Worm (Caenorhabditis elegans) whole organism, L3 larva: Measurements from ENCODE around the gene octr-1.
A peak's percentile ranks its signal among the peaks of the same experiment; 100 is the strongest.

ENCODE experiments used
- R02D3.7 ChIP-seq: fragments of 150-350 bp; optimal IDR thresholded peaks from 2 replicates; lab custom pipeline; 2014; ENCODE audit warnings: missing biosample characterization, missing genetic modification characterization
- ZK546.5 ChIP-seq: sonication (generic microtip); optimal IDR thresholded peaks from 2 replicates; lab custom pipeline; 2017; ENCODE audit warnings: missing biosample characterization, missing genetic modification characterization
- ama-1 ChIP-seq: fragments of 150-350 bp; optimal IDR thresholded peaks from 2 replicates; lab custom pipeline; 2018
- ceh-28 ChIP-seq: fragments of 150-350 bp; optimal IDR thresholded peaks from 2 replicates; lab custom pipeline; 2014; ENCODE audit warnings: missing biosample characterization, missing genetic modification reagents, missing genetic modification characterization
- ceh-82 ChIP-seq: fragments of 150-350 bp; optimal IDR thresholded peaks from 2 replicates; lab custom pipeline; 2014; ENCODE audit warnings: missing biosample characterization, missing genetic modification characterization
- daf-12 ChIP-seq: fragments of 150-350 bp; optimal IDR thresholded peaks from 2 replicates; lab custom pipeline; 2014; ENCODE audit warnings: missing biosample characterization, missing genetic modification reagents, missing genetic modification characterization
- egl-27 ChIP-seq: sonication (generic microtip); optimal IDR thresholded peaks from 4 replicates; lab custom pipeline; 2017; ENCODE audit warnings: missing biosample characterization, missing genetic modification reagents, missing genetic modification characterization
- egl-5 ChIP-seq: fragments of 150-350 bp; optimal IDR thresholded peaks from 2 replicates; lab custom pipeline; 2017; ENCODE audit warnings: missing biosample characterization, missing genetic modification reagents, missing genetic modification characterization, inconsistent platforms
- elt-1 ChIP-seq: fragments of 150-350 bp; optimal IDR thresholded peaks from 2 replicates; lab custom pipeline; 2014; ENCODE audit warnings: missing biosample characterization, missing genetic modification characterization
- elt-2 ChIP-seq: sonication (generic microtip); optimal IDR thresholded peaks from 2 replicates; lab custom pipeline; 2016; ENCODE audit warnings: missing genetic modification reagents, mild to moderate bottlenecking, missing genetic modification characterization, missing compliant biosample characterization
- elt-3 ChIP-seq, 3 experiments: fragments of 150-350 bp in 1 of 3; sonication (generic microtip) in 2 of 3; optimal IDR thresholded peaks; 2 replicates in 2 of 3; 4 replicates in 1 of 3; lab custom pipeline; 2014 to 2017; ENCODE audit warnings: missing biosample characterization in 3 of 3, missing genetic modification characterization in 3 of 3
- eor-1 ChIP-seq, 2 experiments: fragments of 150-350 bp; optimal IDR thresholded peaks; 2 replicates each; lab custom pipeline; 2014 to 2018; ENCODE audit warnings: missing biosample characterization in 2 of 2, missing genetic modification characterization in 2 of 2
- fkh-2 ChIP-seq: fragments of 150-350 bp; optimal IDR thresholded peaks from 2 replicates; lab custom pipeline; 2014; ENCODE audit warnings: missing biosample characterization, missing genetic modification reagents, missing genetic modification characterization
- hmg-11 ChIP-seq: sonication (generic microtip); optimal IDR thresholded peaks from 2 replicates; lab custom pipeline; 2016; ENCODE audit warnings: missing genetic modification characterization, missing compliant biosample characterization
- lin-15B ChIP-seq: fragments of 150-350 bp; optimal IDR thresholded peaks from 2 replicates; lab custom pipeline; 2014; ENCODE audit warnings: missing biosample characterization, missing genetic modification characterization
- lin-39 ChIP-seq: fragments of 150-350 bp; optimal IDR thresholded peaks from 2 replicates; lab custom pipeline; 2018; ENCODE audit warnings: missing biosample characterization, missing genetic modification reagents, missing genetic modification characterization
- lsy-12 ChIP-seq: sonication (generic microtip); optimal IDR thresholded peaks from 2 replicates; lab custom pipeline; 2016; ENCODE audit warnings: mild to moderate bottlenecking, missing genetic modification characterization, missing compliant biosample characterization
- mdl-1 ChIP-seq: fragments of 150-350 bp; optimal IDR thresholded peaks from 2 replicates; lab custom pipeline; 2014; ENCODE audit warnings: missing biosample characterization, missing genetic modification characterization
- mml-1 ChIP-seq: fragments of 150-350 bp; sonication (generic microtip); optimal IDR thresholded peaks from 3 replicates; lab custom pipeline; 2014; ENCODE audit warnings: missing biosample characterization, missing genetic modification characterization
- nfya-1 ChIP-seq: sonication (generic microtip); optimal IDR thresholded peaks from 2 replicates; lab custom pipeline; 2017; ENCODE audit warnings: missing genetic modification characterization, mild to moderate bottlenecking, missing compliant biosample characterization, antibody characterized with exemption, moderate library complexity; ENCODE audit not compliant: insufficient read depth
- nhr-11 ChIP-seq: fragments of 150-350 bp; optimal IDR thresholded peaks from 2 replicates; lab custom pipeline; 2014; ENCODE audit warnings: missing biosample characterization, missing genetic modification characterization
- nhr-12 ChIP-seq: fragments of 150-350 bp; optimal IDR thresholded peaks from 2 replicates; lab custom pipeline; 2014; ENCODE audit warnings: missing biosample characterization, missing genetic modification characterization
- nhr-23 ChIP-seq: fragments of 150-350 bp; optimal IDR thresholded peaks from 2 replicates; lab custom pipeline; 2014; ENCODE audit warnings: missing biosample characterization, missing genetic modification reagents, missing genetic modification characterization
- nhr-25 ChIP-seq: sonication (generic microtip); optimal IDR thresholded peaks from 2 replicates; lab custom pipeline; 2017; ENCODE audit warnings: missing biosample characterization, missing genetic modification characterization
- nhr-28 ChIP-seq: fragments of 150-350 bp; optimal IDR thresholded peaks from 2 replicates; lab custom pipeline; 2014; ENCODE audit warnings: missing biosample characterization, missing genetic modification characterization
- nhr-43 ChIP-seq: sonication (generic microtip); optimal IDR thresholded peaks from 2 replicates; lab custom pipeline; 2016; ENCODE audit warnings: mild to moderate bottlenecking, missing genetic modification characterization, missing compliant biosample characterization; ENCODE audit not compliant: poor library complexity, severe bottlenecking
- nhr-67 ChIP-seq: fragments of 150-350 bp; optimal IDR thresholded peaks from 2 replicates; lab custom pipeline; 2014; ENCODE audit warnings: missing biosample characterization, missing genetic modification characterization
- nhr-76 ChIP-seq: fragments of 150-350 bp; sonication (generic microtip); optimal IDR thresholded peaks from 5 replicates; lab custom pipeline; 2014; ENCODE audit warnings: missing biosample characterization, missing genetic modification characterization
- nhr-77 ChIP-seq: fragments of 150-350 bp; optimal IDR thresholded peaks from 2 replicates; lab custom pipeline; 2014; ENCODE audit warnings: missing biosample characterization, missing genetic modification characterization
- pha-4 ChIP-seq: fragments of 150-350 bp; optimal IDR thresholded peaks from 2 replicates; lab custom pipeline; 2014; ENCODE audit warnings: missing biosample characterization, missing genetic modification reagents, missing genetic modification characterization
- pqm-1 ChIP-seq: fragments of 150-350 bp; optimal IDR thresholded peaks from 2 replicates; lab custom pipeline; 2017; ENCODE audit warnings: missing biosample characterization, missing genetic modification characterization, inconsistent platforms
- sea-2 ChIP-seq: fragments of 150-350 bp; sonication (generic microtip); optimal IDR thresholded peaks from 4 replicates; lab custom pipeline; 2014; ENCODE audit warnings: missing biosample characterization, missing genetic modification reagents, missing genetic modification characterization
- snpc-4 ChIP-seq: fragments of 150-350 bp; optimal IDR thresholded peaks from 2 replicates; lab custom pipeline; 2014; ENCODE audit warnings: missing biosample characterization, missing genetic modification characterization
- unc-39 ChIP-seq: sonication (generic microtip); optimal IDR thresholded peaks from 4 replicates; lab custom pipeline; 2017; ENCODE audit warnings: missing biosample characterization, missing genetic modification characterization
- zag-1 ChIP-seq: fragments of 150-350 bp; optimal IDR thresholded peaks from 2 replicates; lab custom pipeline; 2014; ENCODE audit warnings: missing biosample characterization, missing genetic modification characterization
- ztf-4 ChIP-seq: fragments of 150-350 bp; optimal IDR thresholded peaks from 2 replicates; lab custom pipeline; 2014; ENCODE audit warnings: missing biosample characterization, missing genetic modification characterization

octr-1 gene

DNA sequence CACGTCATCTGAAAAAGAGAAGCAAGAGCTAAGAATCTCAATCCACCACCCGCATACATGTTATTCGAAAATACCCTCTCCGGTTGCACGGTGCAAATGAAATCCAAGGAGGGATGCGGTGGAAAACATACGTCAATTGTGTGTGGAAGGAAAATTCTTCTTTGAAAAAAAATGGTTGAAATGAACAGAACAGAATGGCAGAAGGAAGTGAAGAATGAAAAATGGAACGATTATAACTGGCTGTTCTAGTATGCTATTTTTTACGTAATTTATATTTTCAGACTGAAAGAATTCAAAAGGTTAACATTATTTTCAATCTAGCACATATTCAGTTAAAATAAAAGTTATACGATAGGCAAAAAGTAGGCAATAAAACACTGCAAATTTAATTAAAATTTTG, 4.9 kb upstream of the octr-1 start:
- no peak for TF ChIP-seq ceh-28 (tag; lab: Kevin White, UChicago)
- TF ChIP-seq nhr-77 = no peak
- TF ChIP-seq lsy-12 = no peak
- TF ChIP-seq nhr-23 (tag; lab: Kevin White, UChicago) = no peak
- no peak for TF ChIP-seq zag-1 (tag; lab: Kevin White, UChicago)
- no peak for TF ChIP-seq lin-15B (tag; lab: Kevin White, UChicago)
- TF ChIP-seq R02D3.7 (tag; lab: Kevin White, UChicago) = no peak
- no peak for TF ChIP-seq fkh-2 (tag; lab: Kevin White, UChicago)
- no peak for TF ChIP-seq pha-4 (tag; lab: Kevin White, UChicago)
- TF ChIP-seq egl-5 = no peak
- no peak for TF ChIP-seq ama-1 (lab: Kevin White, UChicago)
- no peak for TF ChIP-seq ztf-4 (tag; lab: Kevin White, UChicago)
- TF ChIP-seq elt-1 (tag; lab: Kevin White, UChicago) = no peak
- no peak for TF ChIP-seq nhr-12 (tag; lab: Kevin White, UChicago)
- TF ChIP-seq lin-39 = no peak
- no peak for TF ChIP-seq eor-1 (tag; optimal IDR thresholded peaks at IDR 0.05; lab: Kevin White, UChicago)
- no peak for TF ChIP-seq elt-2 (tag; lab: Kevin White, UChicago)

DNA sequence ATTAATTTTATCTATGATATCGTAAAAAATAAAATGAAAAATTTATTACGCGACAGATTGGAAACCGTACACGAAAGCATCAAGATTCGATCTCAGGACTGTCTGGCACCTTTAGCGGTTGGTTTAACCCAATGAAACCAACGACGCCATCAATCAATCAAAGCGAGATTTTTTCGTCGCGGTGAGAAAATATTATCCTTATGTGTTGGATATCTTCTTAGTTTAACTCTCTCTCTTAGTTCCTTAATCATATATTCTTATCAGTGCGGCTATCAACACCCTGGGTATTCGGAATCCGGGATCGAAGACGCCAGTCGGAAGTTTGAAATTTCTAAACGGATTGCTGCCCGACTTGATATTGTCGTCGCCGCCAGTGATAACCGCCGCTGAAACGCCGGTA, 6.0 kb downstream of the octr-1 start:
- TF ChIP-seq sea-2 (GFP tag; lab: Kevin White, UChicago) = no peak
- TF ChIP-seq ceh-82 = no peak
- no peak for TF ChIP-seq fkh-2 (tag; lab: Kevin White, UChicago)
- peak; percentile 45 for TF ChIP-seq nhr-43 (tag; lab: Kevin White, UChicago)
- no peak for TF ChIP-seq nhr-77
- TF ChIP-seq, all 47 proteins: peak for 1

DNA sequence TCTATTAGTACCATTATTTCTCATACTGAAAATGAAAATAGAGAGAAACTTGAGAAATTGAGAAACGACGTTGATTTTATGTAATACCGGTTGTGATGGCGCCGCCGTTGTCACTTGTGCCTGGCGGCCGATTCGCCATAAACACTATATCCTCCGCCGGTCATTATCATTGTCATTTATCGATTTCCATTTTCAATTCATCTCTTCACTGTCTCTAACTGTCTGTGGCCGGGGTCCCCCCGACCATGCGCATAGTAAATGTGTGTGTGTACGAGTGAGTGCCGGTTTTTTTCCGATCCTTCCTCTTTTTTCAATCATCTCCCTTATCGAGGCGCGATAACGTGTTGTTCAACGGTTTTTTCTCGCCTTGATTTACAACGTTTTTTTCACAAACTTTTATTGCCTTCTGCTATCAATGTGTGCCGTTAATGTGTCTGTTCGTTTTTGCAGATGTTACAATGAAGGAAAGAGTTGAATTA, 7.7 kb downstream of the octr-1 start, which contains the start of gene F14D12.1:
Gene F14D12.1 (plus strand): TSS at position 429 of the 479 bp plus-strand sequence.
- TF ChIP-seq egl-5 (no peak), daf-12 (no peak), nhr-12 (tag; lab: Kevin White, UChicago) (no peak), unc-39 (tag; lab: Kevin White, UChicago) (no peak), nhr-43 (tag; lab: Kevin White, UChicago) (peak; percentile 84), ceh-82 (no peak), lin-15B (tag; lab: Kevin White, UChicago) (no peak), ztf-4 (tag; lab: Kevin White, UChicago) (no peak), snpc-4 (tag; lab: Kevin White, UChicago) (no peak), elt-3 (tag; optimal IDR thresholded peaks at IDR 0.05; lab: Kevin White, UChicago) (peak; percentile 61 to 71 (median 68)), elt-2 (tag; lab: Kevin White, UChicago) (no peak), ceh-28 (tag; lab: Kevin White, UChicago) (peak; percentile 65), nhr-77 (no peak), nhr-25 (tag; lab: Kevin White, UChicago) (peak; percentile 38), nhr-67 (no peak), nhr-23 (tag; lab: Kevin White, UChicago) (peak; percentile 57)

DNA sequence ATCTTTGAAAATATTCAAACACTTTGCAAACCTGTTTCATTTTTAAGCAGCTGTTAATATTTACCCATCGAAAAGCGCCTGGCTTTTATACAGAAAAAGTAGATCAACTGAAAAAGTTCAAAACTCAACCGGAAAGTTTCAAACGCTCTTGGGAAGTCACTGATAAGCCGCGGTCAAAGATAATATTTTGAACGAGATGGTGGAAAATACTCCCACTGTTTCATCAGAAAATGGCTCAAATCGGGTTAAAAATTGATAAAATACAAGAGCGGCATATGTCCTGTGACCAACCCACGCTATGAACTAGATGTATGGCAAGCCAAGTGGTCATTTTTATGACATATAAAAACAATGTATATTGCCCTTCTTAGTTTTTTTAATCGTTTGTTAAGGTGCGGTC, 11.8 kb downstream of the octr-1 start, which contains the start of gene sulp-2:
Gene sulp-2 (minus strand): TSS at position 107 of the 400 bp plus-strand sequence.
- TF ChIP-seq nhr-12 (tag; lab: Kevin White, UChicago) (no peak), pqm-1 (peak; percentile 52), nfya-1 (tag; lab: Kevin White, UChicago) (no peak), elt-2 (tag; lab: Kevin White, UChicago) (peak; percentile 35), fkh-2 (tag; lab: Kevin White, UChicago) (no peak), mdl-1 (no peak), ceh-82 (no peak)

DNA sequence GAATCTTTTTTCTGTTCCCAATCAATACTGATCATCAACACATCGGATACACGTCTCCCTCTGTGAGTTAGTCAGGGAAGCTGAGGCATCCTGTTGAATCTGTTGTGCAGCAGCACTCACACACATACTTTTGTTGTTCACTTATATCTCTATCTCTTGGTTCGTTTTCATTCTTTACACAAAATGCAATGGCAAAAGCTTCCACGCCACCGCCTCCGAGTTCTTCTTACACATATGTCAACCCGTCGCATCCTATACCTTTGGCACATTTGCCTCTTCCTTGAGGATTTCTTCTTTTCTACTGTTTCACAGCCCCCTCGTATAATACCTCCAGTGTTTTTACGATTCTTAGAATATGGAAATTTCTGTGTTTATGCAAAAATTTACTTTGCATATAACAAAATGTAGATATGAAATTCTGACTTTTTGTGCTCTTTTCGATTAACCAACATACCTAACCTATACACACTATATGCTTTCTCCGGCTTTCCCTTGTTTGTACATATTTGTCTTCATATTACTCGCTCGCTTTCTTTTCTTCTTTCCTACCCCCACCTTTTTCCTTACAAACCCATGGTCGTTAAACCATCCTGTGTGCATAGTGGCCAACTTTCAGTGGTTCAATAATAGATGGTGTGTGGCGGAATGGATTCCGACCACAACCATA, 18.4 kb downstream of the octr-1 start, which contains the start of gene unc-97:
Gene unc-97 (plus strand): TSS at position 617 of the 667 bp plus-strand sequence.
- TF ChIP-seq pha-4 (tag; lab: Kevin White, UChicago) (peak; percentile 2), daf-12 (no peak)
- TF ChIP-seq, all 47 proteins: peak for 1

DNA sequence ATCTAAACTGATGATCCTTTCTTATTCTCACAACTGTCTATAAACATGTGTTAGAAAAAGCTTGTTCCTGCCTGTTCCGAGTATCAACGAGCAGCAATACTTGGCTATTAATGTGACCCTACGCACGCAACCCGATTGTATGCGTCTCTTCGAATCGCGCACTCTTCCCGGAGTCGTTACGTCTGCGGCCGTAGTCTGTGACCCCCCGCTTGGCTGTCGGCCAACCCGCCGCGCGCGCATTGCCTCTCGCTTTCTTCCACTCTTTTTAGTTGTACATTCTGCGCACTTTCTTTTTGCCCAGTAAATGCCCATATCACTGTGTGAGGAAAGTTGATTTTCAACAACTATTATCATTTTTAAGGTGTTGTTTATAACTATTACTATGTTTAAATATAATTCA, 19.2 kb downstream of the octr-1 start:
- TF ChIP-seq lsy-12 (no peak), nhr-77 (no peak), zag-1 (tag; lab: Kevin White, UChicago) (no peak), egl-5 (peak; percentile 82), ZK546.5 (tag; lab: Kevin White, UChicago) (no peak), mml-1 (tag; lab: Kevin White, UChicago) (no peak), nhr-67 (no peak), nhr-23 (tag; lab: Kevin White, UChicago) (peak; percentile 57), nhr-76 (tag; lab: Kevin White, UChicago) (no peak), pqm-1 (no peak), lin-15B (tag; lab: Kevin White, UChicago) (peak; percentile 5), nhr-28 (tag; lab: Kevin White, UChicago) (no peak), nfya-1 (tag; lab: Kevin White, UChicago) (peak; percentile 48), sea-2 (GFP tag; lab: Kevin White, UChicago) (no peak), egl-27 (tag; lab: Kevin White, UChicago) (no peak), ama-1 (lab: Kevin White, UChicago) (no peak), hmg-11 (tag; lab: Kevin White, UChicago) (peak; percentile 86), pha-4 (tag; lab: Kevin White, UChicago) (peak; percentile 31), daf-12 (no peak), ceh-28 (tag; lab: Kevin White, UChicago) (no peak), lin-39 (peak; percentile 81), elt-2 (tag; lab: Kevin White, UChicago) (no peak), mdl-1 (no peak), nhr-11 (tag; lab: Kevin White, UChicago) (no peak)
